Fruit fly (Drosophila melanogaster) whole organism, adult: ENCODE data around the gene Rrp45.

Experiments used
- CG1620 ChIP-seq: fragments of 200-800 bp; sonication (Bioruptor generic); optimal IDR thresholded peaks from 2 replicates; lab custom pipeline; 2016; ENCODE audit warnings: missing biosample characterization, missing genetic modification characterization
- CG33017 ChIP-seq: fragments of 200-800 bp; sonication (Bioruptor generic); optimal IDR thresholded peaks from 2 replicates; lab custom pipeline; 2018; ENCODE audit warnings: missing biosample characterization, mild to moderate bottlenecking, missing genetic modification characterization, moderate library complexity
- Crg-1 ChIP-seq: fragments of 200-800 bp; sonication (Bioruptor generic); optimal IDR thresholded peaks from 2 replicates; lab custom pipeline; 2016; ENCODE audit warnings: missing biosample characterization, missing genetic modification characterization
- bab1 ChIP-seq: fragments of 200-800 bp; sonication (Bioruptor generic); optimal IDR thresholded peaks from 3 replicates; lab custom pipeline; 2019; ENCODE audit warnings: missing biosample characterization, mild to moderate bottlenecking, missing genetic modification characterization, moderate library complexity
- cic ChIP-seq: fragments of 200-800 bp; sonication (Bioruptor generic); optimal IDR thresholded peaks from 2 replicates; lab custom pipeline; 2017; ENCODE audit warnings: missing biosample characterization, mild to moderate bottlenecking, missing genetic modification characterization, moderate library complexity
- cnc ChIP-seq, 2 experiments: fragments of >200 bp; optimal IDR thresholded peaks; 2 replicates each; lab custom pipeline; 2017
- kay ChIP-seq: fragments of 200-800 bp; sonication (Bioruptor generic); peaks from one replicate; lab custom pipeline; 2016; ENCODE audit warnings: missing biosample characterization, missing genetic modification characterization, borderline replicate concordance
- toe ChIP-seq: fragments of 200-800 bp; sonication (Bioruptor generic); optimal IDR thresholded peaks from 2 replicates; lab custom pipeline; 2016; ENCODE audit warnings: missing biosample characterization, missing genetic modification characterization

DNA sequence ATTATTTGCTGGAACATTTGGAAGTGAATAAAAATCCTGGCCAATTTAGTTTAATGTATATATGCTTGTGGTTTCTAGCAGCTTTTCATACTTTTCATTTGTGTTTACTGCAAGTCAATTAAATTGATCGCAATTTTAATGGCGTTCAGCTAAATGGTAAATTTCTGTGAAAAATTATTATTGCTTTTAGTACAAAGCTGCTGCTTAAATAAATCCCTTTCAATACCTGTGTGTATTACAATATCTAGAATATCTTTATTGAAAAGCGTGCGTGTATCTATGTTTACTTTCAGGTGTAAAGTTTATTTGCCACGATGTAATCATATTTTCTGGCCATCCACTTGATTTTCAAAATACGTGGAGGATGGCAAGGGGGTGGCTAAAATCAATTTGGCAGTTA lies 14.7 kb upstream of the Rrp45 start, which contains the start of gene ppk28:
- TF ChIP-seq toe (GFP tag; lab: Kevin White, UChicago) (no peak), CG1620 (GFP tag; lab: Kevin White, UChicago) (no peak), bab1 (no peak), cnc (optimal IDR thresholded peaks at IDR 0.05; lab: Kevin White, UChicago) (no peak), CG33017 (tag; lab: Kevin White, UChicago) (no peak), cic (no peak), Crg-1 (no peak), kay (GFP tag; lab: Kevin White, UChicago) (no peak)
